Fruit fly (Drosophila melanogaster): ENCODE measurements around the gene Pdf.

Gene Pdf

DNA sequence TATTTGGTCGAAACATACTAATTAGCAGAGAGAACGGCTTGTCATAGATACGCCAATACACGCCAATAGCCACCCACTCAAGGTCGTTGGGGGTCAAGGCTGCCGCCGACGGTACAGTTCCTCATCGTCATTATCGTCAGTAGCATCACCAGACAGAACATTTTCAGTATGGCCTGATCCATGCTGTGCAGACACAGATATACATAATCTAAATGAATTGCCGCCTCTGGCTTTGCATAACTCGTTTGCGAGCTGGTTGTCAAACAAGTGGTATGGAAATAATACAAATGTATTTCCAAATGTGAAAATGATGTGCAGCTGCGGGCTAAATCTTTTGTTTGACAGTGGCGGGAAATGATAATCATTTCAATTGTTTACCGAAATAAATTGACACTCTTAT lies 7.2 kb upstream of the Pdf start (continued):
- TF ChIP-seq YL-1 (GFP tag; optimal IDR thresholded peaks at IDR 0.05) = no peak
- 0 out of 4 replicates have a peak, but pooled peaks have one; percentile 51 for TF ChIP-seq chinmo (GFP tag; IDR thresholded peaks at IDR 0.05; ENCODE audit: partially characterized antibody)
- no peak for TF ChIP-seq Dad (GFP tag; optimal IDR thresholded peaks at IDR 0.05)
- no peak for TF ChIP-seq BEAF-32 (GFP tag; optimal IDR thresholded peaks at IDR 0.05)
- no peak for TF ChIP-seq Ada2b (GFP tag; IDR thresholded peaks at IDR 0.05)
- no peak for TF ChIP-seq Scr (GFP tag; IDR thresholded peaks at IDR 0.05; ENCODE audit: partially characterized antibody)
- TF ChIP-seq Med (GFP tag) = peak; percentile 47
- no peak for TF ChIP-seq Hsf (GFP tag; optimal IDR thresholded peaks at IDR 0.05)

DNA sequence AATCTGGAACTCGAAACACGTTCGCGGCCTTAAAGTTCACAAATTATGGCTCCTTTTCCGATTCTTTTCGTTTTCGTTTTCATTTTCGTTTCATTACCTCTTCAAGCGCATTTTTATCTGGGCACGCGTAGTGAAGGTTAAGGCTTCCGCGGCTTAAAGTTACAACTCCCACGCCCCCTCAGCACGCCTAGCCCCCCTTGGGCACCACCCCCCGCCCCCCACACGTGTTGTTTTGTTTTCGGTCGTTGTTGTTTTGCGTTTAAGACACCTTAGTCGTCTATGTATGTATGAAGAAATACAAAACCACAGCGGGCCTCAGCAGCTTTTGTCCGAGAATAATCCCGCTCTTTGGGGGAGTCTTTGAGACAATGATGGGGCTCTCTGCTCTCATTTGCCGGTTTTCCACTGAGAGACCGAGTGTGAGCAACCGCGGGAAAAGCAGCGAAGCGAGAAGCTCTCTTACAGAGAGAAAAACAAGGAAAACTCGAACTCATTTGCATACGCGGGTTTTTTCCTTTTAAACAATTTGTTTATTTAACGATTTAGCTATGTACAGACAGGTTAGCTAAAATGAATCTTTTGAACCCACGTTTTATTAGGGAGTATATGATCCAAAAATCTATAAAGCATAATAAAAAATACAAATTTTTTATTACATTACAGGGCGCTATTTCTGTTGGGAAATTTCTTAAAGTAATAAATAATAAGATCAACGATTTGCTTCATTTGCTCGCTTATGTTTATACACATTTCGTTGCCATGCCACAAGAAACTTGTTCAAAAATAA lies 6.4 kb upstream of the Pdf start:
- TF ChIP-seq CG17568 (GFP tag; optimal IDR thresholded peaks at IDR 0.05) = no peak
- 0 out of 2 replicates have a peak, but pooled peaks have one; percentile 30 for TF ChIP-seq CG11247 (GFP tag; IDR thresholded peaks at IDR 0.05)
- TF ChIP-seq Hmr (GFP tag; optimal IDR thresholded peaks at IDR 0.05) = peak; percentile 30
- TF ChIP-seq kni (GFP tag; optimal IDR thresholded peaks at IDR 0.05) = no peak
- peak; percentile 40 for TF ChIP-seq zf30C (GFP tag; optimal IDR thresholded peaks at IDR 0.05)
- no peak for TF ChIP-seq B-H2 (GFP tag; optimal IDR thresholded peaks at IDR 0.05)
- TF ChIP-seq CG43689 (GFP tag; IDR thresholded peaks at IDR 0.05) = no peak
- no peak for TF ChIP-seq CG15696 (tag; optimal IDR thresholded peaks at IDR 0.05)
- no peak for TF ChIP-seq CG14014 (GFP tag; IDR thresholded peaks at IDR 0.05)
- TF ChIP-seq yki (optimal IDR thresholded peaks at IDR 0.05) = peak; percentile 2
- no peak for TF ChIP-seq CG2116 (GFP tag; optimal IDR thresholded peaks at IDR 0.05)
- TF ChIP-seq schlank (tag; optimal IDR thresholded peaks at IDR 0.05) = no peak
- TF ChIP-seq CG15011 (GFP tag; optimal IDR thresholded peaks at IDR 0.05) = no peak
- no peak for TF ChIP-seq btn (GFP tag; optimal IDR thresholded peaks at IDR 0.05)
- no peak for TF ChIP-seq NFAT (GFP tag; IDR thresholded peaks at IDR 0.05)
- no peak for TF ChIP-seq CG16813 (GFP tag; IDR thresholded peaks at IDR 0.05; ENCODE audit: partially characterized antibody)
- TF ChIP-seq pum (GFP tag; optimal IDR thresholded peaks at IDR 0.05) = no peak
- TF ChIP-seq PHDP (tag; optimal IDR thresholded peaks at IDR 0.05) = no peak
- TF ChIP-seq sens-2 (GFP tag; IDR thresholded peaks at IDR 0.05) = no peak
- TF ChIP-seq ken (GFP tag; IDR thresholded peaks at IDR 0.05) = no peak
- TF ChIP-seq ems (GFP tag; optimal IDR thresholded peaks at IDR 0.05) = peak; percentile 16
- TF ChIP-seq her (GFP tag; optimal IDR thresholded peaks at IDR 0.05) = no peak
- no peak for TF ChIP-seq seq (GFP tag; IDR thresholded peaks at IDR 0.05)
- no peak for TF ChIP-seq ewg (GFP tag; optimal IDR thresholded peaks at IDR 0.05)
- TF ChIP-seq BtbVII (GFP tag; optimal IDR thresholded peaks at IDR 0.05) = no peak
- no peak for TF ChIP-seq pho (GFP tag; optimal IDR thresholded peaks at IDR 0.05)
- TF ChIP-seq Max (GFP tag; optimal IDR thresholded peaks at IDR 0.05) = peak; percentile 21
- TF ChIP-seq CG17829 (tag; optimal IDR thresholded peaks at IDR 0.05) = no peak
- no peak for TF ChIP-seq Usf (GFP tag; optimal IDR thresholded peaks at IDR 0.05)
- TF ChIP-seq psq (GFP tag; optimal IDR thresholded peaks at IDR 0.05) = no peak
- no peak for TF ChIP-seq CG15601 (tag; optimal IDR thresholded peaks at IDR 0.05)
- no peak for TF ChIP-seq al (GFP tag; IDR thresholded peaks at IDR 0.05)
- TF ChIP-seq CG9817 (tag; optimal IDR thresholded peaks at IDR 0.05) = no peak
- TF ChIP-seq vvl (GFP tag; IDR thresholded peaks at IDR 0.05) = peak; percentile 60; the same call in 1 of the 2 replicates
- TF ChIP-seq CG5245 (GFP tag; optimal IDR thresholded peaks at IDR 0.05) = no peak
- TF ChIP-seq onecut (GFP tag; IDR thresholded peaks at IDR 0.05) = no peak
- no peak for TF ChIP-seq tio (GFP tag; optimal IDR thresholded peaks at IDR 0.05)
- TF ChIP-seq CG4820 (GFP tag; optimal IDR thresholded peaks at IDR 0.05) = peak; percentile 15
- no peak for TF ChIP-seq HLHmδ (GFP tag; optimal IDR thresholded peaks at IDR 0.05)
- no peak for TF ChIP-seq CG7963 (GFP tag; IDR thresholded peaks at IDR 0.05; ENCODE audit: partially characterized antibody)
- TF ChIP-seq D19A (tag; optimal IDR thresholded peaks at IDR 0.05) = no peak

All from whole organism, embryonic.